Worm (Caenorhabditis elegans) whole organism, late embryonic: ENCODE data around the gene rgs-7.
A peak's percentile ranks its signal among the peaks of the same experiment; 100 is the strongest.

Experiments
- ama-1 ChIP-seq: fragments of 150-350 bp; optimal IDR thresholded peaks from 2 replicates; lab custom pipeline; 2014
- fkh-10 ChIP-seq: fragments of 150-350 bp; optimal IDR thresholded peaks from 2 replicates; lab custom pipeline; 2014; ENCODE audit warnings: missing biosample characterization, missing genetic modification reagents, missing genetic modification characterization
- madf-2 ChIP-seq: sonication (generic microtip); optimal IDR thresholded peaks from 2 replicates; lab custom pipeline; 2017; ENCODE audit warnings: missing genetic modification characterization, missing compliant biosample characterization
- odd-2 ChIP-seq: sonication (generic microtip); optimal IDR thresholded peaks from 2 replicates; lab custom pipeline; 2017; ENCODE audit warnings: antibody characterized with exemption, mild to moderate bottlenecking, missing genetic modification characterization, missing compliant biosample characterization
- pqm-1 ChIP-seq: sonication (generic microtip); optimal IDR thresholded peaks from 2 replicates; lab custom pipeline; 2016; ENCODE audit warnings: missing genetic modification characterization, missing compliant biosample characterization
- pros-1 ChIP-seq: fragments of 150-350 bp; optimal IDR thresholded peaks from 2 replicates; lab custom pipeline; 2014; ENCODE audit warnings: missing biosample characterization, missing genetic modification reagents, missing genetic modification characterization
- sdc-2 ChIP-seq: sonication (generic microtip); optimal IDR thresholded peaks from 2 replicates; lab custom pipeline; 2016; ENCODE audit warnings: missing genotype, missing genetic modification characterization, missing compliant biosample characterization
- tbx-2 ChIP-seq: sonication (generic microtip); optimal IDR thresholded peaks from 2 replicates; lab custom pipeline; 2016; ENCODE audit warnings: missing genetic modification characterization, missing compliant biosample characterization
- unc-86 ChIP-seq: sonication (generic microtip); optimal IDR thresholded peaks from 2 replicates; lab custom pipeline; 2016; ENCODE audit warnings: missing genetic modification characterization, missing compliant biosample characterization

DNA sequence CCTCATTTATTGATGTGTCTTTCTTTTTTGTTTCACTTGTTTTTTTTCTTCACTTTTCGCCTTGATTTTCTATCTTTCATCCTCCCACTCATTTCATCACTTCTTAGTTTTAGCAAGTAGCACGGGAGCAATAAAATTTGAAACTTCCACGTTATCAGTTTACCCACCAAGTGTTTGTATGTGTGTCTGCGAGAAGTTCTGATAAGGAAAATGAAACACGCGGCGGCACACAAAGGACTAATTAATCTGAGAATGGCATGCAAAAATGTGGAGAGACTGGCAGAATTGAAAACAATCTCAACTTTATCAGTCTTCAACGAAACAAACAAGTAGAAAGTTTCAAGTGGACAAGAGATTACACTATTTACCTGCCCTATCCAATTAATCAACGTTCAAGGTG is 8.1 kb upstream of the rgs-7 start:
- no peak for TF ChIP-seq sdc-2 (tag; lab: Kevin White, UChicago)
- TF ChIP-seq pros-1 (tag; lab: Kevin White, UChicago) = no peak
- no peak for TF ChIP-seq odd-2 (tag; lab: Kevin White, UChicago)
- no peak for TF ChIP-seq unc-86 (tag; lab: Kevin White, UChicago)
- TF ChIP-seq ama-1 = no peak
- TF ChIP-seq madf-2 (tag; lab: Kevin White, UChicago) = no peak
- no peak for TF ChIP-seq tbx-2 (tag; lab: Kevin White, UChicago)
- peak; percentile 11 for TF ChIP-seq pqm-1 (tag; lab: Kevin White, UChicago)
- no peak for TF ChIP-seq fkh-10 (GFP tag; lab: Kevin White, UChicago)
